Fruit fly (Drosophila melanogaster) whole organism, pupa: ENCODE measurements around the gene CG7781.

Experiments
- CG10348 ChIP-seq: fragments of 200-800 bp; sonication (Bioruptor generic); IDR thresholded peaks from 2 replicates; pipeline ENCODE4 v1.3.6; 2022; ENCODE audit warnings: missing biosample characterization, missing genetic modification characterization
- CG12605 ChIP-seq: fragments of 200-800 bp; sonication (Bioruptor generic); IDR thresholded peaks from 2 replicates; pipeline ENCODE4 v1.3.6; 2022; ENCODE audit warnings: missing biosample characterization, missing genetic modification characterization
- CG13204 ChIP-seq: fragments of 200-800 bp; sonication (Bioruptor generic); optimal IDR thresholded peaks from 2 replicates; lab custom pipeline; 2018; ENCODE audit warnings: missing biosample characterization, mild to moderate bottlenecking, missing genetic modification characterization, moderate library complexity
- CG14655 ChIP-seq: fragments of 200-800 bp; sonication (Bioruptor generic); optimal IDR thresholded peaks from 3 replicates; lab custom pipeline; 2017; ENCODE audit warnings: mild to moderate bottlenecking, missing biosample characterization, missing genetic modification reagents, missing genetic modification characterization
- CG15710 ChIP-seq: fragments of 200-800 bp; sonication (Bioruptor generic); optimal IDR thresholded peaks from 2 replicates; lab custom pipeline; 2018; ENCODE audit warnings: missing biosample characterization, mild to moderate bottlenecking, missing genetic modification characterization, moderate library complexity
- CG17806 ChIP-seq: fragments of 200-800 bp; sonication (Bioruptor generic); optimal IDR thresholded peaks from 2 replicates; lab custom pipeline; 2018; ENCODE audit warnings: missing biosample characterization, mild to moderate bottlenecking, missing genetic modification characterization, moderate library complexity
- CG32121 ChIP-seq: fragments of 200-800 bp; sonication (Bioruptor generic); IDR thresholded peaks from 2 replicates; pipeline ENCODE4 v1.3.6; 2022; ENCODE audit warnings: missing biosample characterization, missing genetic modification characterization
- CG34367 ChIP-seq: fragments of 200-800 bp; sonication (Bioruptor generic); optimal IDR thresholded peaks from 2 replicates; lab custom pipeline; 2018; ENCODE audit warnings: missing biosample characterization, mild to moderate bottlenecking, missing genetic modification characterization
- CG4496 ChIP-seq: fragments of 200-800 bp; sonication (Bioruptor generic); IDR thresholded peaks from 3 replicates; pipeline ENCODE4 v1.3.6; 2022; ENCODE audit warnings: missing biosample characterization, missing genetic modification characterization
- CG8159 ChIP-seq: fragments of 200-800 bp; sonication (Bioruptor generic); optimal IDR thresholded peaks from 3 replicates; lab custom pipeline; 2018; ENCODE audit warnings: missing biosample characterization, mild to moderate bottlenecking, missing genetic modification characterization, moderate library complexity
- CG8301 ChIP-seq: fragments of 200-800 bp; sonication (Bioruptor generic); optimal IDR thresholded peaks from 2 replicates; lab custom pipeline; 2018; ENCODE audit warnings: missing biosample characterization, mild to moderate bottlenecking, missing genetic modification characterization
- CG9948 ChIP-seq: fragments of 200-800 bp; sonication (Bioruptor generic); optimal IDR thresholded peaks from 2 replicates; lab custom pipeline; 2018; ENCODE audit warnings: missing biosample characterization, mild to moderate bottlenecking, missing genetic modification characterization, moderate library complexity
- D1 ChIP-seq: fragments of 200-800 bp; sonication (Bioruptor generic); optimal IDR thresholded peaks from 2 replicates; lab custom pipeline; 2018; ENCODE audit warnings: missing biosample characterization, mild to moderate bottlenecking, missing genetic modification characterization, moderate library complexity
- EcR ChIP-seq: fragments of 200-800 bp; sonication (Bioruptor generic); optimal IDR thresholded peaks from 3 replicates; lab custom pipeline; 2019; ENCODE audit warnings: missing biosample characterization, missing genetic modification characterization, mild to moderate bottlenecking, moderate library complexity, missing genetic modification reagents
- Ets98B ChIP-seq: fragments of 200-800 bp; sonication (Bioruptor generic); IDR thresholded peaks from 2 replicates; pipeline ENCODE4 v1.3.6; 2022; ENCODE audit warnings: missing biosample characterization, missing genetic modification characterization
- Pif1A ChIP-seq: fragments of 200-800 bp; sonication (Bioruptor generic); optimal IDR thresholded peaks from 3 replicates; lab custom pipeline; 2016; ENCODE audit warnings: missing biosample characterization, missing genetic modification characterization
- Pif1B ChIP-seq: fragments of 200-800 bp; sonication (Bioruptor generic); optimal IDR thresholded peaks from 3 replicates; lab custom pipeline; 2016; ENCODE audit warnings: missing biosample characterization, missing genetic modification characterization
- Snoo ChIP-seq: fragments of 200-800 bp; sonication (Bioruptor generic); optimal IDR thresholded peaks from 3 replicates; lab custom pipeline; 2017; ENCODE audit warnings: missing biosample characterization, mild to moderate bottlenecking, missing genetic modification characterization, inconsistent platforms
- fd96Ca ChIP-seq: fragments of 200-800 bp; sonication (Bioruptor generic); IDR thresholded peaks from 3 replicates; pipeline ENCODE4 v1.3.6; 2022; ENCODE audit warnings: missing biosample characterization, missing genetic modification characterization
- gl ChIP-seq: fragments of 200-800 bp; sonication (Bioruptor generic); optimal IDR thresholded peaks from 2 replicates; lab custom pipeline; 2018; ENCODE audit warnings: missing biosample characterization, mild to moderate bottlenecking, missing genetic modification characterization
- rn ChIP-seq: fragments of 200-800 bp; sonication (Bioruptor generic); IDR thresholded peaks from 2 replicates; pipeline ENCODE4 v1.3.6; 2022; ENCODE audit warnings: missing biosample characterization, missing genetic modification characterization

The CG7781 gene

DNA sequence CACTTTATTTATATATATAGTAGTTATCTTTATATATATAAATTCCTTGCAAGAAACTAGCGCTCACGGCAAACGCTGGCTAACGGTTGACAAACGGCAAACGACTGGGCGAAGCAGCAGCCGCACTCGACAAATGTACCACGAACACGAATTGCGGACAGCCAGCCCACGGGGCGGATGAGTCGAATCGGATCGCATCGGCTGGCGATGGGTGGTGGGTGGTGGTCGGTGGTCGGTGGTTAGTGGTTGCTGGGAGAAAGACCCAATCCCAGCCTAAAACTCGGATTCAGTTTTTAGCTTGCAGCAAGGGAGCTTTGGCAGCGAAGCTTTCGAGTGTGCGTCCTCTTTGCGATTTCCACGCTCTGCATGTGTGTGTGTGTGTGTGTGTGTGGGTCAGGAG lies at the start of gene CG7781:
Gene CG7781 (minus strand): TSS at position 260 of the 400 bp plus-strand sequence.
- TF ChIP-seq CG4496 (GFP tag; lab: Robert Waterston, UW) = peak; percentile 51; the same call in 2 of the 3 replicates
- TF ChIP-seq fd96Ca (GFP tag; lab: Robert Waterston, UW) = 0 out of 3 replicates have a peak, but pooled peaks have one; percentile 10
- no peak for TF ChIP-seq CG32121 (GFP tag; lab: Robert Waterston, UW)
- peak; percentile 46; the same call in 1 of the 2 replicates for TF ChIP-seq Ets98B (GFP tag; lab: Robert Waterston, UW)
- no peak for TF ChIP-seq CG34367 (tag; lab: Kevin White, UChicago)
- 0 out of 2 replicates have a peak, but pooled peaks have one; percentile 28 for TF ChIP-seq CG12605 (GFP tag; lab: Robert Waterston, UW)

DNA sequence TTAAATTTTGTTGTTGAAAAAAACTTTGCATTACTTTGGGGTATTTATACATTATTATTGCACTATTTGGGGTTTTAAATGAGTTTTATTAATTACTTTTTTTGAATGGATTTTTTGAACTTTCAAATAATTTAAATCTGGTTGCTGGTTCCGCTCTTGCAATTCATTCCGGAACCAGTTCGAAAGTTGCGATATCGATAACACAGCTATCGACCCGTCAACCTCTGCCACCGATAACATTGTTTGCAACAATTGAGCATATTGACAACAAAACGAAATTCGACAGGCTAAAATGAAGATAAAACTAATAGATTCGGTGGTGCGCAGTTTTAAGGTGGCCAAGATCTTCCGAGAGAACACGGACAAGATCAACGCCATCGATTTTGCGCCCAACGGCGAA lies 49.0 kb upstream of the CG7781 start, which contains the start of gene Wdr82:
Gene Wdr82 (plus strand): TSS at position 227 of the 400 bp plus-strand sequence.
- TF ChIP-seq CG8159 (tag; lab: Kevin White, UChicago) (no peak), CG9948 (tag; lab: Kevin White, UChicago) (no peak), D1 (no peak)
- TF ChIP-seq, all 21 proteins: peak for 0

DNA sequence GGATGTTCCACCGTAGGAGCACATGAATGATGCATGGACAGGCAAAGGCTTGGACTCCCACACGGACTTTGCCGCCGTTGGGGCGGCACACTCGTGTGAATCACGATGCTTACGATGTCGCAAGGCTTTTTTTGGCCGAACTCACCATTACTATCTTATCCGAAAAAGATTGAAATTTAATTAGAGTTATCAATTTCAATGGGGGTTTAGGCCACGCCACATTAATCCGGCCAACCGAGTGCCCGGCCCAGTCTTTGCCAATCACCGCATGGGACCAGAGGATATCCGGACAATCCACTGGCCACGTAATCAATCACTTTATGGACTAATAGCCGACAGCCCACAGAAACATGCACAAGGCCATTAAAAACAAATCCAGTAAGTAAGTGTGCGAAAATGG lies 47.0 kb upstream of the CG7781 start:
- TF ChIP-seq Ets98B (GFP tag; lab: Robert Waterston, UW) (no peak), rn (GFP tag; lab: Robert Waterston, UW) (no peak), Pif1B (GFP tag; lab: Kevin White, UChicago) (no peak), CG12605 (GFP tag; lab: Robert Waterston, UW) (no peak), CG10348 (GFP tag; lab: Robert Waterston, UW) (no peak), CG15710 (tag; lab: Kevin White, UChicago) (no peak), CG9948 (tag; lab: Kevin White, UChicago) (no peak), D1 (no peak), CG8159 (tag; lab: Kevin White, UChicago) (no peak), CG17806 (no peak), EcR (no peak), fd96Ca (GFP tag; lab: Robert Waterston, UW) (no peak), gl (no peak)

DNA sequence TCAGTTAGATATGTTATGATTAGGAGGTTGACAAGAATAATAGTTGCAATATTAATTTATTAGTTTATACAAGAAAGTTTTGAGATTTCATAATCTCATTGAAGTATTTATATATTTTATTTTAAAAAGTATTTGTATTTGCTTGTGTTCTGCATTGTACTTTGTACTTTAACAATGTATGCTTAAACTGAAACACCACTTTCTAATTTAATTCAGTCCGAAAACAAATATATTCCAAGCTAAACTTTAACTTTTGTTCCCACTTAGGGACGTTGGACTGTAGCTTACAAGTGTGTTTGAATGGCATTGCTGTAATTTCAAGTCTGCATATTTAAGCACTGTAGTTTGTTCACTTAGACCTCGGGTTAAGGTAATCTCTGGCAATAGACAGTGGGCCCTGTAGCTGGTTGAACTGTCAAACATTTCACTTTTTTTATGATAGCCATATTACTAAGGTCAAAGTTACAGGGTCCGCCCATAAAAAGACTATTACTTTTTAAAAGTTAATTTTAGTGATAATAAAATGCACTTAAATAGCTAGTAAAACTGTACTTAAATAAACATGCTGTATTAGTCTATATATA lies 46.2 kb upstream of the CG7781 start:
- TF ChIP-seq D1 (no peak), CG10348 (GFP tag; lab: Robert Waterston, UW) (no peak), CG32121 (GFP tag; lab: Robert Waterston, UW) (peak; percentile 13; the same call in 1 of the 2 replicates), CG9948 (tag; lab: Kevin White, UChicago) (peak; percentile 4)
- TF ChIP-seq, all 21 proteins: peak for 2

DNA sequence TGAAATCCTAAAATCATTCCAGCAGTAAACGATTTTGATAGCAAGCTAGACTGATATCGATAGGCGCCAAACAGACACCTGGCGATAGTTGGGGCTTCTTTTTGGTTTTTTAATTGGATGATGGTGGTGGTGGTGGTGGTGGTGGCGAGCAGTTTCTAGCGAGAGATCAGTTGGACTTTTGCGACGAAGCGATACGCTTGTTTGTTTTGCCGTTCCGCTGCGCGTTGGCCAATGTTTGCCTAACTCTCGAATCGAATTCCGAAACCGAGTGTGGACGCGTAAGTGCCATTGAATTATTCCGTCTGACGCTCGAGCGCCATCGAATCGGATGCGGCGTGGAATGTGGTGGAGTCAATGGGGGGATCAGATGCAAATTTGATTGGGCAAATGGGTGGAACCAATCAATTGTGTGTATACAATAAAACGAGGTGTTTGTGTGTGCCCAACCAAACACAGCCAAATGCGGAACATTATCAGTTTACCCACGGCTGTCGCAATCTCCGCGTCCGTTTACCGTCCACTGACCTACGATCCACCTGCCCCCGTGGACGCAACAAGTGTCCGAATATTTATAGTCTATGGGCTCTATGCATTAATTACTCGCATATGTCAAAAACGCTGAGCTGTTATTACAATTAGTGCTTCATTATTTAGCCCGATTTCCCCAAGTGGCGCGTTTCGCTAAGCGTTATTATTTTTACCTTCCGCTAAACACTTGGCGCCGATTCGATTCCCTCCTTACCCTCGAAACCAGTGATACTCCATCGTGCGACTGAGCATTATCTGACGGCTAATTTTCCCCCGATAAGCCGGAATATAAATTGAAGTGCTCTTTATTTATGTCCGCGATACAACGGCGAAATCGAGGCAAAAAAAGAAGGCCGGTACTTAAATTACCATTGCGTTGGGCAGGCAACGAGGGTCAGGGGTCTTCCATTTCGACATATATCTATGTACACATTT lies 45.4 kb upstream of the CG7781 start, which contains the start of gene CG17292:
Gene CG17292 (plus strand): TSS at position 91 of the 963 bp plus-strand sequence.
- TF ChIP-seq EcR (peak; percentile 44), D1 (no peak), gl (no peak), Snoo (no peak), Pif1B (GFP tag; lab: Kevin White, UChicago) (no peak), CG14655 (no peak), CG9948 (tag; lab: Kevin White, UChicago) (no peak), CG4496 (GFP tag; lab: Robert Waterston, UW) (peak; percentile 50; the same call in 1 of the 3 replicates), CG13204 (GFP tag; lab: Kevin White, UChicago) (no peak), CG32121 (GFP tag; lab: Robert Waterston, UW) (peak; percentile 46; the same call in 1 of the 2 replicates), CG15710 (tag; lab: Kevin White, UChicago) (peak; percentile 16), Ets98B (GFP tag; lab: Robert Waterston, UW) (peak; percentile 74; the same call in 1 of the 2 replicates), Pif1A (no peak), CG8159 (tag; lab: Kevin White, UChicago) (no peak), CG10348 (GFP tag; lab: Robert Waterston, UW) (0 out of 2 replicates have a peak, but pooled peaks have one; percentile 6), CG34367 (tag; lab: Kevin White, UChicago) (no peak), CG8301 (no peak), CG12605 (GFP tag; lab: Robert Waterston, UW) (peak; percentile 44; the same call in 1 of the 2 replicates), rn (GFP tag; lab: Robert Waterston, UW) (no peak), fd96Ca (GFP tag; lab: Robert Waterston, UW) (peak; percentile 67; the same call in 2 of the 3 replicates), CG17806 (no peak)
